Fruit fly (Drosophila melanogaster) whole organism, embryonic: ENCODE data around the gene VhaM9.7-d.

ENCODE experiments used
- CG11247 ChIP-seq: fragments of 200-800 bp; sonication (Bioruptor generic); IDR thresholded peaks from 2 replicates; pipeline ENCODE4 v1.3.6; 2022; ENCODE audit warnings: missing biosample characterization, missing genetic modification characterization
- CG12219 ChIP-seq: fragments of 200-800 bp; sonication (Bioruptor generic); optimal IDR thresholded peaks from 3 replicates; lab custom pipeline; 2018; ENCODE audit warnings: missing biosample characterization, mild to moderate bottlenecking, missing genetic modification characterization
- CG12236 ChIP-seq: fragments of 200-800 bp; sonication (Bioruptor generic); optimal IDR thresholded peaks from 2 replicates; lab custom pipeline; 2016; ENCODE audit warnings: missing biosample characterization, missing genetic modification characterization
- CG12659 ChIP-seq: fragments of 200-800 bp; sonication (Bioruptor generic); optimal IDR thresholded peaks from 3 replicates; lab custom pipeline; 2017; ENCODE audit warnings: mild to moderate bottlenecking, missing biosample characterization, missing genetic modification reagents, missing genetic modification characterization
- CG13123 ChIP-seq: fragments of 200-800 bp; sonication (Bioruptor generic); optimal IDR thresholded peaks from 2 replicates; lab custom pipeline; 2016; ENCODE audit warnings: missing biosample characterization, missing genetic modification characterization
- CG15601 ChIP-seq: fragments of 200-800 bp; sonication (Bioruptor generic); optimal IDR thresholded peaks from 3 replicates; lab custom pipeline; 2019; ENCODE audit warnings: missing biosample characterization, mild to moderate bottlenecking, missing genetic modification characterization, moderate library complexity
- CG15696 ChIP-seq: fragments of 200-800 bp; sonication (Bioruptor generic); optimal IDR thresholded peaks from 2 replicates; lab custom pipeline; 2019; ENCODE audit warnings: missing biosample characterization, mild to moderate bottlenecking, missing genetic modification characterization, moderate library complexity
- CG18262 ChIP-seq: fragments of 200-800 bp; optimal IDR thresholded peaks from 3 replicates; lab custom pipeline; 2019; ENCODE audit warnings: missing biosample characterization, mild to moderate bottlenecking, missing genetic modification characterization, moderate library complexity
- CG18764 ChIP-seq: fragments of 200-800 bp; sonication (Bioruptor generic); optimal IDR thresholded peaks from 3 replicates; lab custom pipeline; 2016; ENCODE audit warnings: missing biosample characterization, missing genetic modification characterization
- CG2116 ChIP-seq: fragments of 200-800 bp; sonication (Bioruptor generic); optimal IDR thresholded peaks from 3 replicates; lab custom pipeline; 2018; ENCODE audit warnings: missing biosample characterization, mild to moderate bottlenecking, missing genetic modification characterization
- CG4282 ChIP-seq: fragments of 200-800 bp; sonication (Bioruptor generic); optimal IDR thresholded peaks from 2 replicates; lab custom pipeline; 2016; ENCODE audit warnings: missing biosample characterization, missing genetic modification characterization
- CG4404 ChIP-seq: fragments of 200-800 bp; sonication (Bioruptor generic); IDR thresholded peaks from 2 replicates; pipeline ENCODE4 v1.3.6; 2022; ENCODE audit warnings: missing biosample characterization, missing genetic modification characterization
- CG4617 ChIP-seq: fragments of 200-800 bp; sonication (Bioruptor generic); optimal IDR thresholded peaks from 3 replicates; lab custom pipeline; 2016; ENCODE audit warnings: missing biosample characterization, missing genetic modification characterization, borderline replicate concordance
- CG6254 ChIP-seq: fragments of 200-800 bp; sonication (Bioruptor generic); optimal IDR thresholded peaks from 3 replicates; lab custom pipeline; 2017; ENCODE audit warnings: mild to moderate bottlenecking, missing biosample characterization, missing genetic modification reagents, missing genetic modification characterization
- CG6272 ChIP-seq: fragments of 200-800 bp; sonication (Bioruptor generic); IDR thresholded peaks from 2 replicates; pipeline ENCODE4 v1.3.6; 2022; ENCODE audit warnings: missing biosample characterization, missing genetic modification characterization
- CG6765 ChIP-seq: fragments of 200-800 bp; sonication (Bioruptor generic); optimal IDR thresholded peaks from 3 replicates; lab custom pipeline; 2017; ENCODE audit warnings: missing biosample characterization, mild to moderate bottlenecking, missing genetic modification characterization
- CG7745 ChIP-seq: fragments of 200-800 bp; sonication (Bioruptor generic); optimal IDR thresholded peaks from 2 replicates; lab custom pipeline; 2018; ENCODE audit warnings: missing biosample characterization, mild to moderate bottlenecking, missing genetic modification characterization, moderate library complexity
- CG8478 ChIP-seq: fragments of >200 bp; optimal IDR thresholded peaks from 2 replicates; lab custom pipeline; 2018
- CG9437 ChIP-seq: fragments of 200-800 bp; sonication (Bioruptor generic); optimal IDR thresholded peaks from 2 replicates; lab custom pipeline; 2018; ENCODE audit warnings: missing biosample characterization, mild to moderate bottlenecking, missing genetic modification characterization
- CG9797 ChIP-seq: fragments of 200-800 bp; sonication (Bioruptor generic); optimal IDR thresholded peaks from 3 replicates; lab custom pipeline; 2018; ENCODE audit warnings: missing biosample characterization, mild to moderate bottlenecking, missing genetic modification characterization
- CHES-1-like ChIP-seq: fragments of 200-800 bp; sonication (Bioruptor generic); optimal IDR thresholded peaks from 2 replicates; lab custom pipeline; 2016; ENCODE audit warnings: missing biosample characterization, missing genetic modification characterization
- CTCF ChIP-seq: fragments of 200-800 bp; sonication (Bioruptor generic); optimal IDR thresholded peaks from 2 replicates; lab custom pipeline; 2017; ENCODE audit warnings: missing biosample characterization, mild to moderate bottlenecking, missing genetic modification characterization, moderate library complexity
- D19B ChIP-seq: fragments of 200-800 bp; sonication (Bioruptor generic); optimal IDR thresholded peaks from 2 replicates; lab custom pipeline; 2017; ENCODE audit warnings: missing biosample characterization, mild to moderate bottlenecking, missing genetic modification characterization
- Dbx ChIP-seq: fragments of 200-800 bp; sonication (Bioruptor generic); IDR thresholded peaks from 3 replicates; pipeline ENCODE4 v1.3.6; 2022; ENCODE audit warnings: missing biosample characterization, missing genetic modification characterization
- Fer2 ChIP-seq: fragments of 200-800 bp; sonication (Bioruptor generic); optimal IDR thresholded peaks from 2 replicates; lab custom pipeline; 2018; ENCODE audit warnings: missing biosample characterization, mild to moderate bottlenecking, missing genetic modification characterization, moderate library complexity
- Hr39 ChIP-seq: fragments of >200 bp; optimal IDR thresholded peaks from 2 replicates; lab custom pipeline; 2017
- Meics ChIP-seq: fragments of 200-800 bp; sonication (Bioruptor generic); optimal IDR thresholded peaks from 2 replicates; lab custom pipeline; 2017; ENCODE audit warnings: missing biosample characterization, mild to moderate bottlenecking, missing genetic modification characterization
- Myb ChIP-seq: fragments of 200-800 bp; sonication (Bioruptor generic); optimal IDR thresholded peaks from 2 replicates; lab custom pipeline; 2016; ENCODE audit warnings: missing biosample characterization, missing genetic modification characterization
- Neu2 ChIP-seq: fragments of 200-800 bp; sonication (Bioruptor generic); optimal IDR thresholded peaks from 3 replicates; lab custom pipeline; 2016; ENCODE audit warnings: missing biosample characterization, missing genetic modification characterization, borderline replicate concordance
- Rx ChIP-seq: fragments of 200-800 bp; sonication (Bioruptor generic); IDR thresholded peaks from 2 replicates; pipeline ENCODE4 v1.3.6; 2022; ENCODE audit warnings: missing biosample characterization, missing genetic modification characterization
- Sin3A ChIP-seq: fragments of >200 bp; optimal IDR thresholded peaks from 2 replicates; lab custom pipeline; 2018
- Ssrp ChIP-seq: fragments of 200-800 bp; sonication (Bioruptor generic); optimal IDR thresholded peaks from 2 replicates; lab custom pipeline; 2018; ENCODE audit warnings: missing biosample characterization, mild to moderate bottlenecking, missing genetic modification characterization, moderate library complexity
- Xrp1 ChIP-seq: fragments of 200-800 bp; sonication (Bioruptor generic); IDR thresholded peaks from 2 replicates; pipeline ENCODE4 v1.3.6; 2022; ENCODE audit warnings: missing biosample characterization, missing genetic modification characterization
- YL-1 ChIP-seq: fragments of 200-800 bp; sonication (Bioruptor generic); optimal IDR thresholded peaks from 3 replicates; lab custom pipeline; 2017; ENCODE audit warnings: missing biosample characterization, mild to moderate bottlenecking, missing genetic modification characterization
- bcd ChIP-seq: fragments of 200-800 bp; sonication (Bioruptor generic); optimal IDR thresholded peaks from 2 replicates; lab custom pipeline; 2017; ENCODE audit warnings: missing biosample characterization, mild to moderate bottlenecking, missing genetic modification characterization
- bsh ChIP-seq, 2 experiments: fragments of 200-800 bp; sonication (Bioruptor generic); optimal IDR thresholded peaks; 2 replicates each; lab custom pipeline; 2017 to 2018; ENCODE audit warnings: mild to moderate bottlenecking in 2 of 2, missing biosample characterization in 2 of 2, missing genetic modification characterization in 2 of 2, moderate library complexity in 1 of 2
- dmrt99B ChIP-seq: fragments of 200-800 bp; sonication (Bioruptor generic); optimal IDR thresholded peaks from 2 replicates; lab custom pipeline; 2018; ENCODE audit warnings: missing biosample characterization, mild to moderate bottlenecking, missing genetic modification characterization, moderate library complexity
- eve ChIP-seq, 2 experiments: fragments of >200 bp; optimal IDR thresholded peaks; 2 replicates each; lab custom pipeline; 2017; ENCODE audit warnings: missing biosample characterization in 2 of 2, missing genetic modification characterization in 2 of 2
- fd102C ChIP-seq: fragments of 200-800 bp; sonication (Bioruptor generic); optimal IDR thresholded peaks from 2 replicates; lab custom pipeline; 2018; ENCODE audit warnings: missing biosample characterization, mild to moderate bottlenecking, missing genetic modification characterization, moderate library complexity
- gem ChIP-seq: fragments of 200-800 bp; sonication (Bioruptor generic); optimal IDR thresholded peaks from 2 replicates; lab custom pipeline; 2019; ENCODE audit warnings: missing biosample characterization, mild to moderate bottlenecking, missing genetic modification characterization, moderate library complexity
- hb ChIP-seq: fragments of 200-800 bp; sonication (Bioruptor generic); IDR thresholded peaks from 3 replicates; pipeline ENCODE4 v1.3.6; 2022; ENCODE audit warnings: missing biosample characterization, missing genetic modification characterization; ENCODE audit not compliant: partially characterized antibody
- hbn ChIP-seq: fragments of 200-800 bp; sonication (Bioruptor generic); IDR thresholded peaks from 2 replicates; pipeline ENCODE4 v1.3.6; 2022; ENCODE audit warnings: missing biosample characterization, missing genetic modification characterization; ENCODE audit not compliant: partially characterized antibody
- her ChIP-seq: fragments of 200-800 bp; sonication (Bioruptor generic); optimal IDR thresholded peaks from 2 replicates; lab custom pipeline; 2016; ENCODE audit warnings: missing biosample characterization, missing genetic modification characterization
- lola ChIP-seq, 3 experiments: fragments of >200 bp in 2 of 3; fragments of 200-800 bp in 1 of 3; sonication (Bioruptor generic) in 1 of 3; optimal IDR thresholded peaks; 2 replicates each; lab custom pipeline; 2017 to 2019; ENCODE audit warnings: missing biosample characterization in 3 of 3, missing genetic modification characterization in 3 of 3, mild to moderate bottlenecking in 1 of 3, moderate library complexity in 1 of 3
- peb ChIP-seq: fragments of 200-800 bp; sonication (Bioruptor generic); IDR thresholded peaks from 2 replicates; pipeline ENCODE4 v1.3.6; 2022; ENCODE audit warnings: missing biosample characterization, missing genetic modification characterization
- pita ChIP-seq: fragments of 200-800 bp; sonication (Bioruptor generic); optimal IDR thresholded peaks from 2 replicates; lab custom pipeline; 2017; ENCODE audit warnings: missing biosample characterization, mild to moderate bottlenecking, missing genetic modification characterization
- scrt ChIP-seq: fragments of 200-800 bp; sonication (Bioruptor generic); optimal IDR thresholded peaks from 2 replicates; lab custom pipeline; 2018; ENCODE audit warnings: missing biosample characterization, mild to moderate bottlenecking, missing genetic modification characterization, moderate library complexity
- sens ChIP-seq: fragments of 200-800 bp; sonication (Bioruptor generic); peaks from one replicate; lab custom pipeline; 2016; ENCODE audit warnings: missing biosample characterization, missing genetic modification characterization
- sima ChIP-seq: fragments of 200-800 bp; sonication (Bioruptor generic); optimal IDR thresholded peaks from 2 replicates; lab custom pipeline; 2016; ENCODE audit warnings: missing biosample characterization, missing genetic modification characterization
- ssp ChIP-seq: fragments of 200-800 bp; sonication (Bioruptor generic); IDR thresholded peaks from 2 replicates; pipeline ENCODE4 v1.3.6; 2022; ENCODE audit warnings: missing biosample characterization, missing genetic modification characterization
- tup ChIP-seq: fragments of 200-800 bp; sonication (Bioruptor generic); optimal IDR thresholded peaks from 2 replicates; lab custom pipeline; 2016; ENCODE audit warnings: missing biosample characterization, mild to moderate bottlenecking, missing genetic modification characterization, moderate library complexity
- usp ChIP-seq: fragments of >200 bp; optimal IDR thresholded peaks from 2 replicates; lab custom pipeline; 2017; ENCODE audit warnings: missing biosample characterization, missing genetic modification characterization
- wdn ChIP-seq: fragments of 200-800 bp; sonication (Bioruptor generic); IDR thresholded peaks from 2 replicates; pipeline ENCODE4 v1.3.6; 2022; ENCODE audit warnings: missing biosample characterization, missing genetic modification characterization

VhaM9.7-d gene

DNA sequence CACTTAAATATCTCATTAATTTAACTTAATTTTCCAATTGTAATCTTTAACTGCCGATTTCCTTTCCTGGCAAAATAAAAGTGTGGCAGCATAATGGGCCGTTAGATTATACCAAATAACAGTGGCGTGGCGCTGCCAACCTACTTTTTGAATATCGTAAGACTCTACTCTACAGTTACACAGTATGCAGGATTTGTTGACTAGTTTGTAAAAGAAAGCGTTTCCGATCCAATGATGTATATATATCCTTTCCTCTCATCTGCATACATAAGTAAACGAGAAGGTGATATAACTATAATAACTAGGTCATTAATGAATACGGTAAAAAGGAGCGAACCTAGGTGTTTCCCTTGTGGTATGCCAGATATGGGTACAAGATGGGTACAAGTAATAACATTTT lies 16.8 kb downstream of the VhaM9.7-d start, which contains the start of gene EMC2B (continued):
- TF ChIP-seq tup (no peak), CG11247 (GFP tag; lab: Robert Waterston, UW) (no peak), wdn (GFP tag; lab: Robert Waterston, UW) (no peak), fd102C (GFP tag; lab: Kevin White, UChicago) (no peak), CG15601 (tag; lab: Kevin White, UChicago) (no peak), CHES-1-like (GFP tag; lab: Kevin White, UChicago) (no peak), sens (peak; percentile 86), D19B (GFP tag; lab: Kevin White, UChicago) (no peak), CG4404 (GFP tag; lab: Robert Waterston, UW) (no peak), CG12219 (GFP tag; lab: Kevin White, UChicago) (no peak), pita (no peak), CG15696 (tag; lab: Kevin White, UChicago) (peak; percentile 5), eve (GFP tag; optimal IDR thresholded peaks at IDR 0.05; lab: Kevin White, UChicago) (no peak), sima (GFP tag; lab: Kevin White, UChicago) (peak; percentile 11), CG6254 (GFP tag; lab: Kevin White, UChicago) (no peak), bcd (GFP tag; lab: Kevin White, UChicago) (peak; percentile 34), gem (tag; lab: Kevin White, UChicago) (peak; percentile 63), CG8478 (lab: Kevin White, UChicago) (no peak), Xrp1 (GFP tag; lab: Robert Waterston, UW) (no peak), ssp (GFP tag; lab: Robert Waterston, UW) (no peak), CG7745 (tag; lab: Kevin White, UChicago) (no peak), CG12659 (GFP tag; lab: Kevin White, UChicago) (peak; percentile 65), CG4617 (GFP tag; lab: Kevin White, UChicago) (peak; percentile 77), CG6272 (GFP tag; lab: Robert Waterston, UW) (no peak), CG4282 (GFP tag; lab: Kevin White, UChicago) (no peak), CTCF (GFP tag; lab: Kevin White, UChicago) (no peak), hb (GFP tag; lab: Robert Waterston, UW) (no peak), CG9437 (GFP tag; lab: Kevin White, UChicago) (peak; percentile 32), CG18262 (peak; percentile 8), dmrt99B (tag; lab: Kevin White, UChicago) (peak; percentile 38), scrt (no peak), Myb (GFP tag; lab: Kevin White, UChicago) (peak; percentile 77), Ssrp (tag; lab: Kevin White, UChicago) (no peak), Rx (GFP tag; lab: Robert Waterston, UW) (no peak), usp (no peak), CG18764 (GFP tag; lab: Kevin White, UChicago) (peak; percentile 39), CG13123 (peak; percentile 14), Neu2 (no peak), CG9797 (GFP tag; lab: Kevin White, UChicago) (peak; percentile 53), CG6765 (GFP tag; lab: Kevin White, UChicago) (no peak), hbn (GFP tag; lab: Robert Waterston, UW) (no peak), Dbx (GFP tag; lab: Robert Waterston, UW) (no peak), Hr39 (no peak), Fer2 (tag; lab: Kevin White, UChicago) (no peak), Meics (GFP tag; lab: Kevin White, UChicago) (peak; percentile 23), CG2116 (GFP tag; lab: Kevin White, UChicago) (no peak), lola (GFP tag; optimal IDR thresholded peaks at IDR 0.05; lab: Kevin White, UChicago) (peak in 1 of 3 experiments; percentile 16), peb (GFP tag; lab: Robert Waterston, UW) (no peak), CG12236 (GFP tag; lab: Kevin White, UChicago) (no peak), YL-1 (GFP tag; lab: Kevin White, UChicago) (peak; percentile 32), bsh (GFP tag; optimal IDR thresholded peaks at IDR 0.05; lab: Kevin White, UChicago) (peak in 1 of 2 experiments; percentile 8), Sin3A (lab: Kevin White, UChicago) (no peak), her (GFP tag; lab: Kevin White, UChicago) (no peak)
